Fruit fly (Drosophila melanogaster): ENCODE measurements around the gene CG43797.
A peak's percentile ranks its signal among the peaks of the same experiment; 100 is the strongest.

Gene CG43797

DNA sequence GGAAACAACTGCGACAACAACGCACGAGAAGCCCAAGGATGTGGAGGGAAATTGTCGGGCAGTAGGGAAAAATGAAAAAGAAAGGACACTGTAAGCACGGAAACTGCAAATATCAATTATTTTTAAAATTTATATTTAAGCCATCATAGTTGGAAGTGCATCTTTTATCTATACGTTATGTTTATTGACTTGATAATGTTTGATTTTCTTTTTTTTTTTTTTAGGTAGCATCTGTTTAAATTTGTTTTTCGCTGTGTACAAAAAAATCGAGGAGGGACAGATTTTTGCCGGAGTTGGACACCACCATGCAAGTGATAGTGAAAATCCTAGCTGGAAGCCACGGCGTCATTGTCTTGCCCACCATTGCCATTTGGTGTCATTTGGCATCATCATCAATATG, 19.4 kb downstream of the CG43797 start:
- no peak for TF ChIP-seq achi (GFP tag; optimal IDR thresholded peaks at IDR 0.05)

dm6 chr2L:4019765-4020164, 19.9 kb downstream of the CG43797 start:
- TF ChIP-seq eg (GFP tag; IDR thresholded peaks at IDR 0.05) (0 out of 3 replicates have a peak, but pooled peaks have one; percentile 20), OdsH (GFP tag; optimal IDR thresholded peaks at IDR 0.05) (no peak)

- TF ChIP-seq CG10669 (GFP tag; optimal IDR thresholded peaks at IDR 0.05) (no peak), cyc (GFP tag; optimal IDR thresholded peaks at IDR 0.05) (no peak), ss (GFP tag; optimal IDR thresholded peaks at IDR 0.05) (no peak)
Measured at dm6 chr2L:4020188-4020587, 20.4 kb downstream of the CG43797 start.

DNA sequence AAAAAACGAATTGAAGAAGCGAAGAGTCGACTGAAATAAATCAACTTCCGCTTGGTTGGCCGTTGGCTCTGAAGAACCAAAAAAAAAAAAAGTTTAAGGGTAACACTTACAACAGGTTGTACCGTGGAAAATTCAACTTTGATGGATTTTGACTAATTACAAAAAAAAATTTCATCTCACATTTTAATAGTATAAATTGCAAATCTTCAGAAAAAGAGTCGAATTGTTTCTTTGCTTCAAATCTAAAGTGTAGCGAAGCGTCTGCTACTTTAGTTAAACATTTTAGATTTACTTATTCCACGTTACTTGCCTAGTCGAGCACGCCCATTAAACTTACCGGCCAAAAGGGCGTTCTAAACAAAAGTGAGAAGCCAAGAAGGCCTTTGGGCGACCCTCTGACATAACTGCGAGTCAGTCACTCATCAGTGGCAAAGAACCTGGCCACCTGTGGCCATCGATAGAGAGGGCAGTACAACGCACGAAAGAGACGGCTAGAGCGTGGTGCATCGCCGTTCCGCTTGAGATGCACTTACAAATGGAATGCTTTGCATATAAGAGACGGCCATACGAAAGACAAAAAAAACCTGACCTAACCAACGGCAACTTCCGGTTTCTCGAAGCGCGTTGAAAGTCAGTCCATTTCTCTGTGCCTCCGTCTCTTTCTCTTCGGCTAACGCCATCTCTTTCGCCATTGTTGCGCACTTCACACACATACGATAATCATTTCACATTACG, 22.0 kb downstream of the CG43797 start:
- TF ChIP-seq Eip78C (GFP tag) (peak; percentile 19), svp (GFP tag) (peak; percentile 31), Ets96B (tag; optimal IDR thresholded peaks at IDR 0.05) (no peak), fd85E (GFP tag; optimal IDR thresholded peaks at IDR 0.05) (no peak), salr (GFP tag; optimal IDR thresholded peaks at IDR 0.05) (no peak), Hr38 (GFP tag; optimal IDR thresholded peaks at IDR 0.05) (no peak), Lpt (GFP tag; optimal IDR thresholded peaks at IDR 0.05) (no peak), CG1621 (tag; optimal IDR thresholded peaks at IDR 0.05) (no peak), dsx (GFP tag; optimal IDR thresholded peaks at IDR 0.05; ENCODE audit: poor library complexity, severe bottlenecking) (no peak), CG8632 (GFP tag; optimal IDR thresholded peaks at IDR 0.05) (no peak), Met (GFP tag; optimal IDR thresholded peaks at IDR 0.05) (no peak), ss (GFP tag; optimal IDR thresholded peaks at IDR 0.05) (no peak), CG6854 (GFP tag; optimal IDR thresholded peaks at IDR 0.05) (no peak)

dm6 chr2L:4023312-4023926, 23.6 kb downstream of the CG43797 start:
- TF ChIP-seq ss (GFP tag; optimal IDR thresholded peaks at IDR 0.05) (peak in 1 of 2 experiments; percentile 18), svp (GFP tag) (peak; percentile 64), CG11902 (GFP tag; optimal IDR thresholded peaks at IDR 0.05) (no peak)

dm6 chr2L:4025077-4025476, 25.3 kb downstream of the CG43797 start:
- no peak for TF ChIP-seq CG3032 (tag; optimal IDR thresholded peaks at IDR 0.05)
- no peak for TF ChIP-seq Eip93F (GFP tag; optimal IDR thresholded peaks at IDR 0.05)
- no peak for TF ChIP-seq lz (GFP tag; optimal IDR thresholded peaks at IDR 0.05)
- no peak for TF ChIP-seq CG6854 (GFP tag; optimal IDR thresholded peaks at IDR 0.05)
- peak; percentile 59 for TF ChIP-seq Eip78C (GFP tag)
- TF ChIP-seq fd85E (GFP tag; optimal IDR thresholded peaks at IDR 0.05) = no peak
- TF ChIP-seq dsx (GFP tag; optimal IDR thresholded peaks at IDR 0.05; ENCODE audit: poor library complexity, severe bottlenecking) = peak; percentile 0
- peak; percentile 4 for TF ChIP-seq Met (GFP tag; optimal IDR thresholded peaks at IDR 0.05)
- peak; percentile 13 for TF ChIP-seq topi (GFP tag; optimal IDR thresholded peaks at IDR 0.05)
- TF ChIP-seq ss (GFP tag; optimal IDR thresholded peaks at IDR 0.05) = no peak
- TF ChIP-seq vri (GFP tag; optimal IDR thresholded peaks at IDR 0.05) = no peak
- TF ChIP-seq net (GFP tag; optimal IDR thresholded peaks at IDR 0.05) = no peak
- peak; percentile 36; the same call in 1 of the 3 replicates for TF ChIP-seq CG8119 (GFP tag; IDR thresholded peaks at IDR 0.05)
- no peak for TF ChIP-seq fkh (GFP tag; optimal IDR thresholded peaks at IDR 0.05)
- TF ChIP-seq Hr4 (GFP tag; optimal IDR thresholded peaks at IDR 0.05) = peak; percentile 0
- TF ChIP-seq CG32006 (GFP tag; optimal IDR thresholded peaks at IDR 0.05) = peak; percentile 27
- peak; percentile 3 for TF ChIP-seq Sox102F (GFP tag; optimal IDR thresholded peaks at IDR 0.05)
- TF ChIP-seq CG16779 (tag; optimal IDR thresholded peaks at IDR 0.05) = no peak
- TF ChIP-seq CG6163 (GFP tag; IDR thresholded peaks at IDR 0.05) = no peak
- peak; percentile 64 for TF ChIP-seq svp (GFP tag)
- TF ChIP-seq esn (GFP tag; optimal IDR thresholded peaks at IDR 0.05) = peak; percentile 25
- TF ChIP-seq pdm3 (GFP tag; optimal IDR thresholded peaks at IDR 0.05) = no peak
- no peak for TF ChIP-seq Sox15 (GFP tag; optimal IDR thresholded peaks at IDR 0.05)
- TF ChIP-seq Smox (GFP tag; optimal IDR thresholded peaks at IDR 0.05) = no peak
- TF ChIP-seq salr (GFP tag; optimal IDR thresholded peaks at IDR 0.05) = no peak
